Worm (Caenorhabditis elegans) whole organism, dauer: ENCODE data around the gene W04D2.4.

Experiments used
- unc-62 ChIP-seq: sonication (generic microtip); optimal IDR thresholded peaks from 2 replicates; lab custom pipeline; 2017; ENCODE audit warnings: missing biosample characterization, missing genetic modification reagents, missing genetic modification characterization

The W04D2.4 gene

DNA sequence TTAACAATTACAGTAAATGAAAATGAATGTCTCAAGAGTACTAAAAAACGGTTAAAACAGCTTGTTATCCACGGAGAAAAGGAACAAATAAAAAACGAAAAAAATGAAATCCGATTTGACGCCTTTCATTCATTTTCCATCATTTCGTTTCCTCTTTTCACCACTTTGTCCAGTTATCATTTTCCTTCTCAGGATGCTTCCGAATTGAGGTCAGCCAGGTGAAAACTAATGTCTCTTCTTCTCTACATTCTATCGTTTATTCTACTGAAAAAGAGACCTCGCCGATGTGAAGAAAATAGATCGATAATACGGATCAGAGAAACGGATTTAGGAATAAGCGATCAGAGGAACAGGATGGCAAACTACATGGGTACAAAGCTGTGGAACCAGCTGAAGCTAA, 28.6 kb upstream of the W04D2.4 start:
- no peak for TF ChIP-seq unc-62

DNA sequence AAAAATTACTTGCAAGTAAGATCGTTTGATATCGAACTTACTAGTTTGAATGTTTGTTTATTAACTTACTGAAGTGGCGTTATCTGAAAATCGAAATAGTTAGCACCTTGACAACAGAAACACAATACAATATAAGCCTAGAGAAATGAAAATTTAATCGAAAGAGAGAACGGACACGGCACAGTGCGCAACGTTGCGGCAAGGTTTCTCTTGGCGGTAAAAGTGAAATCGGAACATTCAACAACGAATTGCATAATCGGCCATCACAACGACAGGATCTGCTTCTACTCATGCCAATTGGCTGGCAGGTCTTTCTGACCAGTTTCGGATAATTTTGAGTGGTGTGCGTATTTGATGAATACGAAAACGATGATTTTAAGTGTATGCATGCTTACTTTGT, 28.0 kb upstream of the W04D2.4 start, which contains the start of gene dyf-4:
TSS of gene dyf-4 (minus strand) at position 213 of the 400 bp plus-strand sequence.
- no peak for TF ChIP-seq unc-62

DNA sequence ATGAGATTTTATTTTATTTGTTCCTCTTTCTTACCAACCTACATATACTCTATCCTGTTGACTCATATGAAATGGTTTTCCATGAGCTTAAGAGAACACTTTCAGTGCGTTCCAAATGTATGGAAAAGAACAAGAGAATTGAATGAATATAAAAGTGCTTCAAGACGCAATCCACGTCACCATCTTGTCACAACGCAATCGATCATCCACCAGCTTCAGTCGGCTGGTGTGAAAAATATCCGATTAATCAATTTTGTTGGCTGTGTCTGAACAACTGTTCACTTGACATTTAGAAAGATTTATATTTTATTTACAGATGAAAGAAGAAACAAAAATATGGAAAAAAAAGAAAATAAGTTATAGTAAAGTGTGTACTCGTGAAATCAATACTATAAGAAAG, 25.8 kb upstream of the W04D2.4 start:
- TF ChIP-seq unc-62: no peak

DNA sequence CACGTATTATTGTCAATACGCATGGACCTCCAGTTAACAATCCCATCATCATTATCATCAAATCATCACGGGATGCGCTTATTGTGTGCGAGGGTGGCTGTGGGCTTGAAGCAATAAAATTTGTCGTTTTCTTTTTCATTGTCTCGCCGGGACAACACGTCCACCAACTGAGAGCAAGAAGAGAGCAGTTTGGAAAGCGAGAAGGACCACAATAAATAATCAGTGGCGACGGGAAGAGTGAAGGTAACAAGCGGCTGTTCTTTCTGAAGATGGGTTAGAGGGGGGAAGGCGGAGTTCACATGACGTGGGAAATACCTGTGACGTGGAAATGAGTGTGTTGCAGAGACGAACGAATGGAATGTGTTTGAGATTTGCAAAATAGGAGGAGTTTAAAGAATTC, 21.2 kb upstream of the W04D2.4 start:
- no peak for TF ChIP-seq unc-62

DNA sequence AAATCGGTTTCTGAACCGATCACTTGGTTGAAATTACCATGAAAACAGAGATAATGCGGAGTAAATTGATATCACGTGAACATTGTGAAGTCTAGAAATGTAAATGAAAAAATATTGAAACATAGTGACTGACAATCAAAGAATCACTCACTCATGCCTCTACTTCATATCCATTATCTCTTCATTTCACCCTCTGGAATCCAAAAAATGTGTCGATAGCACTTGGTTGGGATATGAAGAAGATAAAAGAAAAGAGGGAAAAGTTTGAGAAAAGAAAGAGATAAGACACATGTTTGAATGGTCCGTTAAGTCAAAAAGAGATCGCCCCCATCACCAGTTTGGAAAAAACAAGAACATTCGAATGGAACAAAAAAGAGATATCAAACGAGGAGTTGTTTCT, 20.2 kb upstream of the W04D2.4 start:
- no peak for TF ChIP-seq unc-62

DNA sequence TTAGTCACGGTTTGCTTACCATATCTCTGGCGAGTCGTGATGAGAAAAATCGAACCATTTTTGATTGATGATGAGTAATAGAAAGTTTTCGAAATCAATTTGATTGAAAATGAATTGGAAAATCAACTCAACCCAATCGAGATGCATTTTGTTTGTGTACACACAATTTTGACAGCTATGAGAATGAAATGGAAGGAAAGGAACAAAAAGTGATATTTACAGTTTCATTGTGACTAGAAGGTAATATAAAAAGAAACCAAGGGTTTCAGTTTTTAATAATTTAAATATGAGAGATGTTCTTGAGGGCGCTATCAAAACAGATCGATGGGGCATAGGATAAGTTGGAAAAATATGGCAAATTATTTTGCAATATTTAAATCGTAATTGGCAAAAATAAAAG, 19.6 kb upstream of the W04D2.4 start, which contains the start of gene cal-1:
TSS of gene cal-1 (minus strand) at position 101 of the 400 bp plus-strand sequence.
- TF ChIP-seq unc-62: no peak

DNA sequence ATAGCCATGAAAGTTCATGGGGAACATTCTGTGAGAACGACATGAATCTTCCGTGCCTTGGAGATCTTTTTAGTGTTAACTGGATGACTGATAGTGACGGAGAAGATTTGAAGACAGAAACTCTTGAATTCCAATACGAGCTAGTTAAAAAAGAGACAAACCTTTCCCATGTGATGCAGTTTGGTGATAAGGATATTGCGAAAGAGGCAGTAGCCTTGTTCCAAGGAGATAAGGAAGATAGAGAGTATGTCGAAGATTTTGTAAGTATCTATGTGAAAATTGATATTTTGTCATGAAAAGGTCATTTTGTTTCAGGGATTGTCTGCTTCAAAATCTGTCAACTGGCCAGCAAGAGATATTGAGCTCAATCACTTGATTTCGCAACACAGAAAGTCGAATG, 16.3 kb upstream of the W04D2.4 start:
- TF ChIP-seq unc-62: no peak

DNA sequence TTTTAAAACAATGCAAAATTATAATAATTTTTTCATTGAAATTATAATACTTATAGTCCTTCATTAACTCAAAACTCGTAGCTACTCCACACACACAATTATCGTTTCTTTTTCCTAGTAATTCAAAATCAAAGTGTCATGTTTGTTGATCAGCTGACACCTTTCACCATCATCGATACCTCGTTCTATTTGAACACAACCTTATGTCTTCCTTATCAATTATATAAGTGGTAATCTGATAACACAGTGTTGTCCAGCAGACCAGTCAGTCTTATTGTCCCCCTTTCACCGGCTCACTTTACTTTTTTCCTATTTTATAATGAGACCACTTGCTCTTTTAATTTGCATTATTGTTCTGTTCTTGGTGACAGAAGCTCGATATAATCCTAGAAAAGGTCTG, 15.2 kb upstream of the W04D2.4 start, which contains the start of the genes T28H10.2 and lgmn-1:
TSS of gene T28H10.2 (minus strand) at position 177 of the 400 bp plus-strand sequence.
TSS of gene lgmn-1 (plus strand) at position 284 of the 400 bp plus-strand sequence.
- TF ChIP-seq unc-62: no peak

DNA sequence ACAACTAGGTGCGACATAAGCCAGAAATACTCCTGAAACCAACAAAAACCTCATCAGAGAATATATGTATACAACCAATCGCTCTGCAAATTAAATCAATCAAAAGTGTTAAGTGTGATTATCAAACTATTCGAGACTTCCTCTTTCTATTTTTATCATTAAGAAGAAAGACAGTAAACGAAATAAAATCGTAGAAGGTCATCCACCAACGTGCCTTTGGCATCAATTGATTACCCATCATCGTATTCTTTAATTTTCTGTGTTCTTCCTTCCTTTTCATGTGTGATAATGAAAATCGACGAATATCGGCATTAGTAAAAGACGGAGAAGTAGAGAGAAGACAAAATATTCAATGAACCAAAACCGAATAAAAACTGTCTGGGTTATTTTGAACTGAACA, 14.4 kb upstream of the W04D2.4 start:
- TF ChIP-seq unc-62: no peak

DNA sequence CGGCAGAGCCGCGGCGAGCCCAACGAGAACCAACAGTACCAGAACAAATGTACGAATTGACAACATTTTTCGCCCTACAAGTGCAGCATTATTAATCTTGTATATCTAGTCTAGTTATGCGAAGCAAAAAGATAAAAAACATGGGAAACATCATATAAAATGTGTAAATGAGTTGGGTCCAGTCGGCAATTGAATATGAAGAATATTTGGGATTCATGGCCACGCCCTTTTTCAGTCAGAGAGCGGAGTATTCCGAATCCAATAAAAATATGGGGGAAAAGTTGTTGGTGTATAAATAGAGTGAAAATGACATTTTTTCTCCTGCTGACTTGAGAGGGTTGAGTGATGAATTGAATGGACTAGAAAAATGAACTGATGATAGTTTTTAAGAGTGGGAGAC, 8.6 kb upstream of the W04D2.4 start, which contains the start of gene nlp-46:
TSS of gene nlp-46 (minus strand) at position 101 of the 400 bp plus-strand sequence.
- TF ChIP-seq unc-62: no peak

DNA sequence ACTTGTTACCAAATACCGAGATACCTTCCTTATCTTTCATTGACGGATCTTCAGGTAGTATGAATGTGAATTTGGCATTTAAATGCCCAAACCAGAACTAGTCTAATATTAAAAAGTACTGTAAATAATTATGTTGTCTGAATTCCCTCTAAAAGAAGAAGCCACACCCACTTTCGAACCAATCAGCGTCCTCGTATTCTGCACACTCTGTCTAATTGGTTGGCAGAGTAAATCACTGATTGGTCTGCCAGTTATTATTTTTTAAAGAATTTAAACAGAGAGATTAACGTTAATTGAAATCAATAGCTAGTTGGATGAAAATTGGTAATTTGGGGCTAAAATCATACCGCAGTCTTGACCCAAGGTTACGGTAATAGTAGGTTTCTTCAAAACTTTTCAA, 8.2 kb upstream of the W04D2.4 start:
- no peak for TF ChIP-seq unc-62

DNA sequence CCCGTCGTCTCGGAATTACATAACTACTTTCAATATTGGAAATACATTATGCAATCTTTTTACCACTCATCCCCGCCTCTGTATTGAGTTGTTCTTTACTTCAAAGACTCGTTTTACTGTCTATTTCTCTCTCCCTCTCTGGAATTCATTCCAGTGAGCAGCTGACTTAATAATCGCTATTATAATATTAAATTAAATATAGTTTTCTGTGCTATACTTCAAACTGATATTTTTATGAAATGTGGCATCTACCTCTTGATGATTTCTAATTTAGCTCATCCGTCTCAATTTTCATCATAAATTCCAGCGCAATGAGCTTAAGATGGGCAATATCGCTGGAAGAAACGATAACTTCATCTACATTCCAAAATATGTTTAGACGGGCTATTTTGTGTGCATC, 5.9 kb upstream of the W04D2.4 start, which contains the start of gene T28H10.1:
TSS of gene T28H10.1 (plus strand) at position 301 of the 400 bp plus-strand sequence.
- TF ChIP-seq unc-62: no peak

DNA sequence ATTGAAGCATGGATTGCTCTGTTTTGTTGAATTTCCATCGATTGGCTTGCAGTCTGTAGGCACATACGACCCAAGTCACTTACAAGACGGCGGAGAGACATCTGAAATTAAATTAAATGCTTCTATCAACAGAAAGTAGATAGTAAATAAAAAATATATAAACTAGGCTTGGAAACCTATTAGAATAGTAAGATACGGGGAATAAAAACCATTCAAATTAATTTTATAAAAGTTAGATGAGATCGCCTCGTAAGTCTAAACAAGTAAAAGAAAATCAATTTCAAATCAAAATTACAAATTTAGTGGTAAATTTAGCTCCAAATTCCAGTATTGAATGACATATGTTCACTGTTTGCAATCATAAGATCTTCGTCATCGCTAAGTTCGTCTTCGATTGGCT, 3.0 kb downstream of the W04D2.4 start, which contains the start of gene mrps-11:
TSS of gene mrps-11 (minus strand) at position 101 of the 400 bp plus-strand sequence.
- TF ChIP-seq unc-62: no peak

DNA sequence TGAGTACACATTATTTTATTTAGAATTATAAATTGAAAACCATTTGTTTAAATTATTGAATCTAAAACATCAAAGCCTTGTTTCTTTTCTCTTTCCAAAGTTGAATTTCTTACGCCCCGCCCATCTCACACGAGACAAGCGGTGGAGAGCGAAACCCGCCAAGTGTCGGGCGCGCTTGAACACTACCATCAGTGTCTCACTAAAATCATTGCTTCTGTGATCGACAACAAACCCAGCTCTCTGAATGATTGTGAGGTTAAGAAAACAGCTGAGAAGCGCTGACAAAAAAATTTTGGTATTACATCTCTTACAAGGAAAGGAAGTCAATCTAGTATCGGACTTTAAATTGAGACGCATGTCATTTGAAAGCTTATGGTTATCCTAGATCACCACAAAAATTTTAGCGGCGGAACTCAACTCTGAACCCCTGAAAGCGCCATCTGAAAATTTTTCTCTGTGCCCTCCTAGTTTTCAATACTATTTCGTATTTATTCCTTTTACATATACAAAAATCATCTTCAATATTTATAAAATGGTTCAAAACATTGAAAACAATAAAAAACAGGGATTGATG, 6.4 kb downstream of the W04D2.4 start:
- no peak for TF ChIP-seq unc-62

DNA sequence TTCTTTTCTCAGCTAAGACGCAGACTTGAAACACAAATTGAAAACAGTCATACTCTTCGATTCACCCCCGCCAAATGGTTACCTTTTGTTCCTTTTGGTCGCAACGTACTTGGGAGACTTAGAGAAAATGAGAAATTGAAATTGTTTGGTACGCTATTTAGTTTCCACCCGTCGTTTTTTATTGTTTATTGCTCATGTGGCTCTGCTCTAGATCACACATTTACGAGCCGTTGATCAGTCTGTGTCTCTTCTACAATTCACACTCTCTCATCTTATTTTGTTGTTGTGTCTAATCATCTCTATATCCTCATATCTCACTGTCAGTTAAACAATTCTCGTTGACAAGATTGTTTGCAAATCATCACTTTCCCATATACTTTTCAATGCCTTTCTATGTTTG, 9.6 kb downstream of the W04D2.4 start:
- no peak for TF ChIP-seq unc-62

DNA sequence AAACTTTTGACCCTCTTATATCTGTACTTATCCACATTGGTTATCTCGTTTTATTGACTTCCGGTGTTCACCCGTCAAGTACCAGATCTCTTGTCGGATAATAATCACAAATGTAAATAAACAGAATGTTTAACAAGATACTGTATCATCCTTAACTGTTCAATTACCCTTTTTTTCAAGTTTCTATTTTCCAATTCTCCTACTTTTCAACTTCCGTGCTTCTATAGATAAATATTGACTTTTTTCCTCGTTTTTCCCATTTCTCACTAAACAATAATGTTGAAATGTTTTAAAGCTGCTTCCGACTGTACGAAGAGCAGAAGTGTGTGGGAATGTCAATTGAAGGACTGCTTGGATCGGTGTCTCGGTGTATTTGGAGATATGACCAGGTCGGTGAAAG, 10.6 kb downstream of the W04D2.4 start, which contains the start of gene inx-11:
TSS of gene inx-11 (plus strand) at position 301 of the 400 bp plus-strand sequence.
- no peak for TF ChIP-seq unc-62

DNA sequence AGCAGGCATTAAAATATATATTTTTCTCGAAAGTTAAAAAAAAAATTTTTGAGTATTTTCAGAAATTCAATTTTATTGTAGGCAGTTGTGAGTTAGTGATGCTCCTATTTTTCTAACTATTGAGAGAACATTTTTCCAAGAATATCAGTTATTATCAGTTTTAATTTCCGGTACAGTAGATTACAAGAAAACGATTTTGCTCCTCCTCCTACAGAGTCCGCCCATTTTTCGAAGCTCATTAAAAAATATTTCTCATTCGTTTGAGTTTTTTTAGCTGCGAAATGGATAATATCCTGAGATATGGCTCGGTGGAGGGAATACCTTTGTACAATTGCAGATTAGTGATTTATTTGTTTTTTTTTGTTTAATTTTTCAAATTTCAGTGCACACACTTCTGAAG, 13.0 kb downstream of the W04D2.4 start, which contains the start of gene srt-39:
TSS of gene srt-39 (plus strand) at position 301 of the 400 bp plus-strand sequence.
- no peak for TF ChIP-seq unc-62

DNA sequence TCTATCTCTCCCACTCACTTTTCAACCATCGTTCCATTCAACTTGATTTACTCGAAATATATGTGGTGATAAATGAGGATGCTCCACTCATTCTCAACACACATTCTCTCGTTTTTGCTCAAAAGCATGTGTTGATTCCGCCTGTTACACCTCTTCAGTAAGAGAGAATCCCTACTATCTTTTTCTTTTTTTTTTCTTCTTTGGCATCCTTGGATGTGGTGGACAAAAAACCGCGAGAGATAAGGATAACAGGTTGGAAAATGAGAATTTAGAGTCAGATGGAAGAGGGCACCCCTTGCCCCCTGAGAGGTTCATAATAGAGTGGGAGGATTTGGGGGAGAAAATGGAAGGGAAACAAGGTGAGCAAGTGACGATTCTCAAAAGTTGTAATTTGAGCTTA, 18.6 kb downstream of the W04D2.4 start:
- TF ChIP-seq unc-62: no peak
